Worm (Caenorhabditis elegans) whole organism, late embryonic: ENCODE results near the gene R04B5.1.

ENCODE experiments used
- C08G9.2 ChIP-seq: sonication (generic microtip); optimal IDR thresholded peaks from 2 replicates; lab custom pipeline; 2016; ENCODE audit warnings: mild to moderate bottlenecking, missing genetic modification characterization, moderate library complexity, missing compliant biosample characterization
- K02D7.2 ChIP-seq: sonication (generic microtip); optimal IDR thresholded peaks from 2 replicates; lab custom pipeline; 2017; ENCODE audit warnings: mild to moderate bottlenecking, missing genetic modification characterization, missing compliant biosample characterization
- K09A11.1 ChIP-seq: sonication (generic microtip); optimal IDR thresholded peaks from 2 replicates; lab custom pipeline; 2017; ENCODE audit warnings: antibody characterized with exemption, mild to moderate bottlenecking, missing genetic modification characterization, missing compliant biosample characterization; ENCODE audit not compliant: insufficient read depth
- T23F11.4 ChIP-seq: fragments of 200-800 bp; sonication (Bioruptor generic); optimal IDR thresholded peaks from 2 replicates; lab custom pipeline; 2018; ENCODE audit warnings: mild to moderate bottlenecking, missing genetic modification characterization, missing compliant biosample characterization
- Y22D7AL.16 ChIP-seq: sonication (generic microtip); optimal IDR thresholded peaks from 2 replicates; lab custom pipeline; 2016; ENCODE audit warnings: missing genetic modification characterization, missing compliant biosample characterization
- ahr-1 ChIP-seq: sonication (generic microtip); optimal IDR thresholded peaks from 2 replicates; lab custom pipeline; 2016; ENCODE audit warnings: missing genetic modification characterization, missing compliant biosample characterization
- ceh-14 ChIP-seq: sonication (generic microtip); optimal IDR thresholded peaks from 2 replicates; lab custom pipeline; 2016; ENCODE audit warnings: missing genotype, missing genetic modification characterization, missing compliant biosample characterization
- ceh-18 ChIP-seq: sonication (generic microtip); optimal IDR thresholded peaks from 2 replicates; lab custom pipeline; 2016; ENCODE audit warnings: missing genetic modification characterization, missing compliant biosample characterization
- ceh-2 ChIP-seq: sonication (generic microtip); optimal IDR thresholded peaks from 2 replicates; lab custom pipeline; 2016; ENCODE audit warnings: missing genotype, missing genetic modification characterization, missing compliant biosample characterization
- ceh-24 ChIP-seq: sonication (generic microtip); optimal IDR thresholded peaks from 2 replicates; lab custom pipeline; 2016; ENCODE audit warnings: mild to moderate bottlenecking, missing genetic modification characterization, missing compliant biosample characterization
- ceh-30 ChIP-seq: fragments of 150-350 bp; optimal IDR thresholded peaks from 2 replicates; lab custom pipeline; 2014; ENCODE audit warnings: missing biosample characterization, missing genetic modification characterization
- ceh-34 ChIP-seq: sonication (generic microtip); optimal IDR thresholded peaks from 2 replicates; lab custom pipeline; 2016; ENCODE audit warnings: mild to moderate bottlenecking, missing genetic modification characterization, missing compliant biosample characterization
- ceh-45 ChIP-seq: fragments of 200-800 bp; sonication (Bioruptor generic); IDR thresholded peaks from 2 replicates; pipeline ENCODE4 v1.3.6; 2022; ENCODE audit warnings: missing genetic modification reagents, missing genetic modification characterization, missing compliant biosample characterization
- ceh-48 ChIP-seq: sonication (generic microtip); optimal IDR thresholded peaks from 2 replicates; lab custom pipeline; 2016; ENCODE audit warnings: missing genetic modification characterization, inconsistent platforms, missing compliant biosample characterization
- ceh-6 ChIP-seq: fragments of 200-800 bp; sonication (Bioruptor generic); optimal IDR thresholded peaks from 2 replicates; lab custom pipeline; 2018; ENCODE audit warnings: mild to moderate bottlenecking, missing genetic modification characterization, missing compliant biosample characterization
- ceh-9 ChIP-seq: sonication (generic microtip); optimal IDR thresholded peaks from 2 replicates; lab custom pipeline; 2016; ENCODE audit warnings: mild to moderate bottlenecking, missing genetic modification characterization, inconsistent platforms, missing compliant biosample characterization
- dmd-4 ChIP-seq: sonication (generic microtip); optimal IDR thresholded peaks from 2 replicates; lab custom pipeline; 2016; ENCODE audit warnings: borderline replicate concordance, missing genetic modification characterization, missing compliant biosample characterization
- dve-1 ChIP-seq: sonication (generic microtip); optimal IDR thresholded peaks from 2 replicates; lab custom pipeline; 2017; ENCODE audit warnings: antibody characterized with exemption, mild to moderate bottlenecking, missing genetic modification characterization, missing compliant biosample characterization
- elt-2 ChIP-seq: sonication (generic microtip); optimal IDR thresholded peaks from 2 replicates; lab custom pipeline; 2016; ENCODE audit warnings: missing genetic modification reagents, missing genetic modification characterization, missing compliant biosample characterization
- ets-4 ChIP-seq: sonication (generic microtip); optimal IDR thresholded peaks from 2 replicates; lab custom pipeline; 2016; ENCODE audit warnings: missing genetic modification characterization, missing compliant biosample characterization
- hlh-30 ChIP-seq: sonication (generic microtip); optimal IDR thresholded peaks from 2 replicates; lab custom pipeline; 2017; ENCODE audit warnings: antibody characterized with exemption, missing genetic modification characterization, missing compliant biosample characterization; ENCODE audit not compliant: insufficient read depth
- hlh-6 ChIP-seq: sonication (generic microtip); optimal IDR thresholded peaks from 2 replicates; lab custom pipeline; 2016; ENCODE audit warnings: missing genotype, missing genetic modification characterization, missing compliant biosample characterization
- hlh-8 ChIP-seq: sonication (generic microtip); optimal IDR thresholded peaks from 2 replicates; lab custom pipeline; 2016; ENCODE audit warnings: missing genotype, missing genetic modification characterization, missing compliant biosample characterization
- lin-11 ChIP-seq: fragments of 200-800 bp; sonication (Bioruptor generic); optimal IDR thresholded peaks from 2 replicates; lab custom pipeline; 2018; ENCODE audit warnings: mild to moderate bottlenecking, missing genetic modification characterization, missing compliant biosample characterization
- nhr-232 ChIP-seq: sonication (generic microtip); optimal IDR thresholded peaks from 2 replicates; lab custom pipeline; 2016; ENCODE audit warnings: missing genetic modification characterization, missing compliant biosample characterization
- pag-3 ChIP-seq: sonication (generic microtip); optimal IDR thresholded peaks from 2 replicates; lab custom pipeline; 2016; ENCODE audit warnings: missing compliant biosample characterization, missing genetic modification characterization, borderline replicate concordance
- pat-9 ChIP-seq: fragments of 200-800 bp; sonication (Bioruptor generic); optimal IDR thresholded peaks from 2 replicates; lab custom pipeline; 2018; ENCODE audit warnings: mild to moderate bottlenecking, missing genetic modification characterization, moderate library complexity, missing compliant biosample characterization
- pha-4 ChIP-seq: fragments of 150-350 bp; optimal IDR thresholded peaks from 2 replicates; lab custom pipeline; 2018; ENCODE audit warnings: missing biosample characterization, missing genetic modification reagents, missing genetic modification characterization
- pros-1 ChIP-seq: fragments of 150-350 bp; optimal IDR thresholded peaks from 2 replicates; lab custom pipeline; 2014; ENCODE audit warnings: missing biosample characterization, missing genetic modification reagents, missing genetic modification characterization
- sdc-2 ChIP-seq: sonication (generic microtip); optimal IDR thresholded peaks from 2 replicates; lab custom pipeline; 2016; ENCODE audit warnings: missing genotype, missing genetic modification characterization, missing compliant biosample characterization
- sox-4 ChIP-seq: sonication (generic microtip); optimal IDR thresholded peaks from 2 replicates; lab custom pipeline; 2017; ENCODE audit warnings: mild to moderate bottlenecking, missing genetic modification characterization, inconsistent platforms, missing compliant biosample characterization
- tbx-2 ChIP-seq: sonication (generic microtip); optimal IDR thresholded peaks from 2 replicates; lab custom pipeline; 2016; ENCODE audit warnings: missing genetic modification characterization, missing compliant biosample characterization
- tbx-7 ChIP-seq: sonication (generic microtip); optimal IDR thresholded peaks from 2 replicates; lab custom pipeline; 2016; ENCODE audit warnings: missing genotype, missing genetic modification characterization, missing compliant biosample characterization
- unc-3 ChIP-seq, 2 experiments: fragments of 200-800 bp in 1 of 2; sonication (Bioruptor generic) in 1 of 2; sonication (generic microtip) in 1 of 2; conservative IDR thresholded peaks in 1 of 2; optimal IDR thresholded peaks in 1 of 2; 2 replicates each; pipeline versions ENCODE4 v1.3.6 to Lab custom; 2016 to 2022; ENCODE audit warnings: missing compliant biosample characterization in 2 of 2, missing genetic modification characterization in 2 of 2, missing genetic modification reagents in 1 of 2
- unc-55 ChIP-seq: sonication (generic microtip); optimal IDR thresholded peaks from 2 replicates; lab custom pipeline; 2017; ENCODE audit warnings: missing biosample characterization, missing genetic modification reagents, missing genetic modification characterization
- zip-5 ChIP-seq: sonication (generic microtip); optimal IDR thresholded peaks from 2 replicates; lab custom pipeline; 2016; ENCODE audit warnings: missing genetic modification characterization, missing compliant biosample characterization

R04B5.1 gene

DNA sequence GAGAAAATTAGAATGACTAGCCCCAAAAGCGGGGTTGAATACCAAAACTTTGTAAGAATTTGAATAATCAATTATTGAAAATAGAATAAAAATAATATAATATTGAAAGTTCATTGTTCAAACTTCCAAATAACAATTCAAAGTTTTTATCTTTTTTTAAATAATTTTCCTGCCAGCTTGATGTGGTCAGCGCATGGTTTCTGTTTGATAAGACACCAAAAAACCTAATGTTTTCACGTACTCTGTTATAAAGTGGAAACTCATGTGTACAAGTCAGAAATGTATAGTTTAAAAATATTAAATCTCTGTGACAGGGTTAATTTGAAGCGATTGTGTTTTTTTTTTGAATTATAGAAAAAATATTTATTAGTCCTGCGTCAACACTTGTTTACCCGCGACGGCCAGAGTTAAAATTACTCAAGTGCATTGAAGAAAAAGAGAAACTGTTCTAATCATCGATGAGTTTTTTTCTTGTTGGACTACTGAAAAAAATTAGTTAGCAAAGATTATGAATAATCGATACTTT, 26.7 kb upstream of the R04B5.1 start, which contains the start of gene ugt-17:
ugt-17 (minus strand) TSS at position 180 of the 526 bp plus-strand sequence.
- TF ChIP-seq ceh-48 (tag; lab: Kevin White, UChicago) (no peak), sdc-2 (tag; lab: Kevin White, UChicago) (no peak), ahr-1 (no peak), hlh-8 (tag; lab: Kevin White, UChicago) (no peak), ets-4 (tag; lab: Kevin White, UChicago) (no peak), K02D7.2 (tag; lab: Kevin White, UChicago) (no peak)

DNA sequence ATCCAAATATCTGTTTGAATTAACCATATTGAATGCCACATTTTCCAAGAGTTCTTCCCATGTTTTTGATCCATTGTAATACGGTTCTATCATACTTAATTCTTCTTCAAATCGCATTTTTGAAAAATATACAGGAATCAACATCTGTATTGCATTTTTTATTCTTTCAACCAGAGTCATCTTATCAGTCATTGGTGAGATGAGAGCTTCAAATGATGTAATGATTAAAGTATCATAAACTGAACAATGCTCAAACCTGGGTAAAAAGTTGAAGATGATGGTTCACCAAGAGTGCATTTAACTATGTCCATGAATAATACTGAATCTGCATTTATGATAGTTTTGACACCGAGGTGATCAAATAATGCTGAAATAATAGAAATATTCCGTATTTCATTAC, 25.7 kb upstream of the R04B5.1 start:
- TF ChIP-seq ceh-2, result no peak
- TF ChIP-seq, all 69 proteins: peak for 0

DNA sequence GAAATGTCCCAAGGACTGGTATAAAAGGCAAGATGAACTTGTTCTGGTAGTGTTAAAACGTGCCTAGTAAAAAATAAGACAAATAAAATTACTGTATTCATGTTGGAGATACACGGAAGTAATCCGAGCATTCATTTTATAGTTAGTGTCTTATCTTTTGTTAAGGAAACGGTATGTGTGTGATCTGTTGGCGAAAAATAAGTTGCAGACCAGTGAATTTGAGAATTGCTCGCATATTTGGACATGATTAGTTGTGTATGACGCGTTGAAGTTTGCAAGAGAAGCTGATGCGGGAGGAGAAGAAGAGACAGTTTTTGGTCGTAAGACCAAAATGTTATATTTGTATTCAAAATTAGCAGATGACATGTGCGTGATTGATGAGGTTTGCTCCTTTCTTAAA, 23.8 kb upstream of the R04B5.1 start, which contains the start of gene C08B6.14:
C08B6.14 (minus strand) TSS at position 101 of the 400 bp plus-strand sequence.
- no peak for TF ChIP-seq pat-9
- TF ChIP-seq unc-3 (GFP tag; conservative IDR thresholded peaks at IDR 0.05; lab: Robert Waterston, UW), result no peak
- no peak for TF ChIP-seq unc-3 (tag; optimal IDR thresholded peaks at IDR 0.05; lab: Kevin White, UChicago)
- no peak for TF ChIP-seq dve-1
- TF ChIP-seq ets-4 (tag; lab: Kevin White, UChicago), result no peak
- TF ChIP-seq ceh-34 (tag; lab: Kevin White, UChicago), result no peak
- no peak for TF ChIP-seq ceh-2
- no peak for TF ChIP-seq hlh-30 (tag; lab: Kevin White, UChicago)
- TF ChIP-seq dmd-4 (tag; lab: Kevin White, UChicago), result no peak
- no peak for TF ChIP-seq C08G9.2 (tag; lab: Kevin White, UChicago)
- TF ChIP-seq ceh-14 (tag; lab: Kevin White, UChicago), result no peak
- no peak for TF ChIP-seq elt-2 (tag; lab: Kevin White, UChicago)
- TF ChIP-seq ceh-45, result no peak
- TF ChIP-seq sox-4 (tag; lab: Kevin White, UChicago), result no peak
- no peak for TF ChIP-seq ceh-30 (tag; lab: Kevin White, UChicago)
- TF ChIP-seq nhr-232, result no peak
- no peak for TF ChIP-seq tbx-7 (tag; lab: Kevin White, UChicago)
- no peak for TF ChIP-seq unc-55 (GFP tag; lab: Kevin White, UChicago)
- no peak for TF ChIP-seq pros-1

DNA sequence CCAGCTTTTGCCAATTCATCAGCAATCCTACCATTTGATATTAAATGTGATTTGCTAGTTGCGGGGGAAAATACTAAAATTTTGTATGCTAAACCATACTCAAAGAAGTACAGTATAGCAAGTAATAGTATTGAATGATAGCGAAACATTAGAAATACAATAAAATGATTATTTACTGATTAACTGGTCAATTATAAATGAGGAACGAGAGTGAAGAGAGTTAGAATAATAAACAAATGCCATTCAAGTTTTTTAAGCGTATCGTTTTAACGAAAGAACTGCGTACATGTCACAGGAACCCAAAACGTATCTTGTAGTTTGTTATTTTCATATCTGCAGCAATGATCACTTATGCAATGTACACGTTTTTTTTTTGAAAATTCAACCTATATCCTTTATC, 20.3 kb upstream of the R04B5.1 start, which contains the start of gene ugt-47:
ugt-47 (minus strand) TSS at position 169 of the 400 bp plus-strand sequence.
- TF ChIP-seq ceh-24, result no peak
- no peak for TF ChIP-seq sox-4 (tag; lab: Kevin White, UChicago)
- no peak for TF ChIP-seq K02D7.2 (tag; lab: Kevin White, UChicago)
- TF ChIP-seq lin-11, result no peak
- no peak for TF ChIP-seq tbx-2 (tag; lab: Kevin White, UChicago)
- TF ChIP-seq pag-3 (tag; lab: Kevin White, UChicago), result no peak
- TF ChIP-seq pha-4 (tag; lab: Kevin White, UChicago), result no peak
- no peak for TF ChIP-seq nhr-232
- no peak for TF ChIP-seq ceh-9 (tag; lab: Kevin White, UChicago)
- TF ChIP-seq, all 69 proteins: peak for 0

DNA sequence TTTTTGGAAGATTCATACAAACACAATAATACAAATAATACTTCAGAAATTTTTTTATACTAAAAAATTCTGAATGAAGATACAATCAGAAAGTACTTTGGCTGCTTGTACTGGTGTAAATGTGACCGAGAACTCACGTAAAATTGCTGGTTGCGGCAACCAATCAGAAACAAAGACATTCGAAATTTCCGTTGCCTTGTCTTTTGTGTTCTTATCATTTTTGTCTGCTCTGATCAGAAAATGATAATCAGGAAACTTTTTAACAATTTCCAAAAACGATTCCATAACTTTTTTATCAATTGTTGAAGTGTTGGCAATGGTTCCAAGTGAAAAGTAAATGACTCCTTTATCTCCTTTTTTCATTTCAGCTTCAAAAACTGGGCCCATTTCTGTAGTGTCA, 18.8 kb upstream of the R04B5.1 start:
- TF ChIP-seq hlh-6 (tag; lab: Kevin White, UChicago), result no peak
- peak; percentile 17 for TF ChIP-seq elt-2 (tag; lab: Kevin White, UChicago)

DNA sequence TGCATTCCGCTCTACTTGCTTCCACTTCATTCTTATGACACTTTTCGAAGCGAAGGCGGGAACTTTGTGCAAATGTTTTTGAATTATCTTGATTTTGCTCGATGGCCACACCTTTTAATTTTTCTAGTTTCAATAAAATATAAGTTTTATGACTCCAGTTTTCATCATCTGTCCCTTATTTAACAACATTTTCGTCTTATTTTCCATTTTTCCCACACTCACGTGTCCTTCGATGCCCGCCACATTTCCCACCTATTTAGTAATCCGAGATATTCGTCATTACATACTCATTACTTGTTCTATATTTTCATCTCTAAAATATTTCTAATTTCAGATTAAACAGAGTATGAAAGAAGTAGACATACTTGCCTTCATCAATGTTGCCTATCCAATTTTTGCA, 16.2 kb upstream of the R04B5.1 start, which contains the start of gene srd-49:
srd-49 (plus strand) TSS at position 301 of the 400 bp plus-strand sequence.
- TF ChIP-seq C08G9.2 (tag; lab: Kevin White, UChicago), result no peak
- TF ChIP-seq K09A11.1 (tag; lab: Kevin White, UChicago), result no peak
- no peak for TF ChIP-seq ceh-24
- no peak for TF ChIP-seq T23F11.4 (GFP tag; lab: Kevin White, UChicago)
- TF ChIP-seq ceh-14 (tag; lab: Kevin White, UChicago), result no peak
- no peak for TF ChIP-seq pat-9
- TF ChIP-seq ceh-6 (GFP tag; lab: Kevin White, UChicago), result no peak
- TF ChIP-seq ceh-9 (tag; lab: Kevin White, UChicago), result no peak
- TF ChIP-seq zip-5 (tag; lab: Kevin White, UChicago), result no peak
- no peak for TF ChIP-seq ets-4 (tag; lab: Kevin White, UChicago)
- no peak for TF ChIP-seq Y22D7AL.16 (tag; lab: Kevin White, UChicago)
- TF ChIP-seq ceh-18, result no peak
